Worm (Caenorhabditis elegans) whole organism, young adult: ENCODE data around the gene hsp-6.

Source experiments
- F22D6.2 ChIP-seq: sonication (generic microtip); optimal IDR thresholded peaks from 2 replicates; lab custom pipeline; 2016; ENCODE audit warnings: mild to moderate bottlenecking, missing genetic modification characterization, missing compliant biosample characterization
- bed-1 ChIP-seq: fragments of 200-800 bp; sonication (Bioruptor generic); IDR thresholded peaks from 2 replicates; pipeline ENCODE4 v1.3.6; 2022; ENCODE audit warnings: missing genetic modification reagents, missing genetic modification characterization, missing compliant biosample characterization
- nfyb-1 ChIP-seq: fragments of 200-800 bp; sonication (Bioruptor generic); IDR thresholded peaks from 2 replicates; pipeline ENCODE4 v1.3.6; 2022; ENCODE audit warnings: missing genetic modification reagents, missing genetic modification characterization, missing compliant biosample characterization
- pha-4 ChIP-seq: fragments of 150-350 bp; sonication (generic microtip); optimal IDR thresholded peaks from 2 replicates; lab custom pipeline; 2014; ENCODE audit warnings: missing biosample characterization, missing genetic modification reagents, missing genetic modification characterization
- unc-130 ChIP-seq: sonication (generic microtip); optimal IDR thresholded peaks from 2 replicates; lab custom pipeline; 2016; ENCODE audit warnings: missing genetic modification reagents, missing genetic modification characterization, missing compliant biosample characterization
- unc-62 ChIP-seq: fragments of 150-350 bp; optimal IDR thresholded peaks from 2 replicates; lab custom pipeline; 2014; ENCODE audit warnings: missing biosample characterization, missing genetic modification reagents, missing genetic modification characterization

- TF ChIP-seq nfyb-1 (GFP tag; lab: Robert Waterston, UW) (no peak), unc-62 (GFP tag; lab: Kevin White, UChicago) (no peak), F22D6.2 (tag; lab: Kevin White, UChicago) (no peak), pha-4 (no peak), bed-1 (GFP tag; lab: Robert Waterston, UW) (no peak), unc-130 (GFP tag; lab: Kevin White, UChicago) (no peak)
These were observed 8.0 kb downstream of the hsp-6 start, which contains the start of gene ccep-97 for ce11 chrV:4818563-4818962.
